Worm (Caenorhabditis elegans) whole organism, mixed stage, embryonic: ENCODE measurements around the gene scl-20.

ENCODE experiments used
- blmp-1 ChIP-seq: fragments of 150-350 bp; optimal IDR thresholded peaks from 2 replicates; lab custom pipeline; 2014; ENCODE audit warnings: missing biosample characterization, missing genetic modification characterization
- ces-1 ChIP-seq: fragments of 150-350 bp; optimal IDR thresholded peaks from 2 replicates; lab custom pipeline; 2014; ENCODE audit warnings: missing biosample characterization, missing genetic modification reagents, missing genetic modification characterization
- elt-1 ChIP-seq: sonication (generic microtip); optimal IDR thresholded peaks from 2 replicates; lab custom pipeline; 2017; ENCODE audit warnings: missing genetic modification characterization, mild to moderate bottlenecking, missing compliant biosample characterization, antibody characterized with exemption, moderate library complexity, borderline replicate concordance; ENCODE audit not compliant: insufficient read depth
- ham-2 ChIP-seq: fragments of 200-800 bp; sonication (Bioruptor generic); optimal IDR thresholded peaks from 2 replicates; lab custom pipeline; 2018; ENCODE audit warnings: mild to moderate bottlenecking, missing genetic modification characterization, missing compliant biosample characterization
- lin-13 ChIP-seq: fragments of 150-350 bp; optimal IDR thresholded peaks from 2 replicates; lab custom pipeline; 2014; ENCODE audit warnings: missing biosample characterization, missing genetic modification characterization
- mab-5 ChIP-seq: fragments of 150-350 bp; optimal IDR thresholded peaks from 2 replicates; lab custom pipeline; 2014; ENCODE audit warnings: missing biosample characterization, missing genetic modification characterization
- nhr-12 ChIP-seq: fragments of 150-350 bp; optimal IDR thresholded peaks from 2 replicates; lab custom pipeline; 2014; ENCODE audit warnings: missing biosample characterization, missing genetic modification characterization
- nhr-237 ChIP-seq: fragments of 150-350 bp; optimal IDR thresholded peaks from 2 replicates; lab custom pipeline; 2014; ENCODE audit warnings: missing biosample characterization, missing genetic modification characterization
- nhr-28 ChIP-seq: fragments of 150-350 bp; optimal IDR thresholded peaks from 2 replicates; lab custom pipeline; 2014; ENCODE audit warnings: missing biosample characterization, missing genetic modification characterization
- pha-4 ChIP-seq: fragments of 150-350 bp; optimal IDR thresholded peaks from 2 replicates; lab custom pipeline; 2018; ENCODE audit warnings: missing biosample characterization, missing genetic modification reagents, missing genetic modification characterization
- sem-2 ChIP-seq: fragments of 200-800 bp; sonication (Bioruptor generic); optimal IDR thresholded peaks from 2 replicates; lab custom pipeline; 2018; ENCODE audit warnings: mild to moderate bottlenecking, missing genetic modification characterization, missing compliant biosample characterization
- snpc-4 ChIP-seq: fragments of 150-350 bp; optimal IDR thresholded peaks from 2 replicates; lab custom pipeline; 2014; ENCODE audit warnings: missing biosample characterization, missing genetic modification characterization
- sptf-1 ChIP-seq: sonication (generic microtip); optimal IDR thresholded peaks from 2 replicates; lab custom pipeline; 2017; ENCODE audit warnings: mild to moderate bottlenecking, missing genetic modification characterization, moderate library complexity, missing compliant biosample characterization
- tbx-8 ChIP-seq: fragments of 200-800 bp; sonication (Bioruptor generic); optimal IDR thresholded peaks from 2 replicates; lab custom pipeline; 2018; ENCODE audit warnings: mild to moderate bottlenecking, missing genetic modification characterization, moderate library complexity, missing compliant biosample characterization

DNA sequence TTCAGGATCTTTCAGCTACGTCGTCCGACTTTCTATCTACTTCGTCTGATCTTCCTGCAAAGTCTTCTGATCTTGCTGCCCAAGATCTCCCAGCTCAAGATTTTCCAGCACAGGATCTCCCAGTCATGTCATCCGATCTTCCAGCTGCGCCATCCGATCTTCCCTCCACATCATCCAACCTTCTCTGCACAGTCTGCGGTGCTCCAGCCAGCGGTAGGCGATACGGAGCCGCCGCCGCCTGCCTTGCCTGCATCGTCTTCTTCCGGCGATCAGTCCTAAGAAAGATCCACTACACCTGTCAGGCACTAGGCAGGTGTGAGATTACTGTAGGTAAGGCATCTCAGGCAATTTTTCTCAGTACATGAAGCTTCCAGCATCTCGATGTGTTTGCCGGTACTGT is 35.0 kb downstream of the scl-20 start, which contains the start of gene nhr-241:
- TF ChIP-seq ham-2 (GFP tag; lab: Kevin White, UChicago) = no peak
- TF ChIP-seq mab-5 = no peak
- TF ChIP-seq nhr-12 (tag; lab: Kevin White, UChicago) = no peak
- no peak for TF ChIP-seq snpc-4
- no peak for TF ChIP-seq lin-13 (tag; lab: Kevin White, UChicago)
- TF ChIP-seq ces-1 = no peak
- TF ChIP-seq pha-4 (tag; lab: Kevin White, UChicago) = no peak
- no peak for TF ChIP-seq tbx-8
- no peak for TF ChIP-seq nhr-237 (tag; lab: Kevin White, UChicago)
- no peak for TF ChIP-seq blmp-1 (tag; lab: Kevin White, UChicago)
- TF ChIP-seq sptf-1 (tag; lab: Kevin White, UChicago) = no peak
- TF ChIP-seq sem-2 (GFP tag; lab: Kevin White, UChicago) = no peak
- no peak for TF ChIP-seq elt-1
- TF ChIP-seq nhr-28 (tag; lab: Kevin White, UChicago) = no peak
